Fruit fly (Drosophila melanogaster) whole organism, adult: ENCODE results near the gene CG31675.

Experiments used
- CG11617 ChIP-seq: fragments of 200-800 bp; sonication (Bioruptor generic); optimal IDR thresholded peaks from 2 replicates; lab custom pipeline; 2017; ENCODE audit warnings: mild to moderate bottlenecking, missing biosample characterization, missing genetic modification reagents, missing genetic modification characterization
- CG12768 ChIP-seq: fragments of 200-800 bp; sonication (Bioruptor generic); optimal IDR thresholded peaks from 2 replicates; lab custom pipeline; 2017; ENCODE audit warnings: missing biosample characterization, missing genetic modification characterization, mild to moderate bottlenecking, moderate library complexity, missing genetic modification reagents
- CG14711 ChIP-seq: fragments of 200-800 bp; sonication (Bioruptor generic); optimal IDR thresholded peaks from 2 replicates; lab custom pipeline; 2018; ENCODE audit warnings: missing biosample characterization, mild to moderate bottlenecking, missing genetic modification characterization, moderate library complexity
- CG1620 ChIP-seq: fragments of 200-800 bp; sonication (Bioruptor generic); optimal IDR thresholded peaks from 2 replicates; lab custom pipeline; 2016; ENCODE audit warnings: missing biosample characterization, missing genetic modification characterization
- CG33017 ChIP-seq: fragments of 200-800 bp; sonication (Bioruptor generic); optimal IDR thresholded peaks from 2 replicates; lab custom pipeline; 2018; ENCODE audit warnings: missing biosample characterization, mild to moderate bottlenecking, missing genetic modification characterization, moderate library complexity
- CG5204 ChIP-seq: fragments of 200-800 bp; sonication (Bioruptor generic); optimal IDR thresholded peaks from 2 replicates; lab custom pipeline; 2016; ENCODE audit warnings: missing biosample characterization, missing genetic modification characterization
- CG7045 ChIP-seq: fragments of 200-800 bp; sonication (Bioruptor generic); optimal IDR thresholded peaks from 2 replicates; lab custom pipeline; 2017; ENCODE audit warnings: missing biosample characterization, mild to moderate bottlenecking, missing genetic modification characterization
- CG7101 ChIP-seq: fragments of 200-800 bp; sonication (Bioruptor generic); optimal IDR thresholded peaks from 2 replicates; lab custom pipeline; 2018; ENCODE audit warnings: missing biosample characterization, mild to moderate bottlenecking, missing genetic modification characterization, moderate library complexity
- Clk ChIP-seq: fragments of 200-800 bp; sonication (Bioruptor generic); optimal IDR thresholded peaks from 2 replicates; lab custom pipeline; 2017; ENCODE audit warnings: missing biosample characterization, missing genetic modification characterization
- Crg-1 ChIP-seq: fragments of 200-800 bp; sonication (Bioruptor generic); optimal IDR thresholded peaks from 2 replicates; lab custom pipeline; 2016; ENCODE audit warnings: missing biosample characterization, missing genetic modification characterization
- Hr96 ChIP-seq: fragments of 200-800 bp; sonication (Bioruptor generic); optimal IDR thresholded peaks from 2 replicates; lab custom pipeline; 2016; ENCODE audit warnings: missing biosample characterization, missing genetic modification characterization
- Mnt ChIP-seq: fragments of 200-800 bp; sonication (Bioruptor generic); optimal IDR thresholded peaks from 2 replicates; lab custom pipeline; 2016; ENCODE audit warnings: missing biosample characterization, mild to moderate bottlenecking, missing genetic modification characterization
- bab1 ChIP-seq: fragments of 200-800 bp; sonication (Bioruptor generic); optimal IDR thresholded peaks from 3 replicates; lab custom pipeline; 2019; ENCODE audit warnings: missing biosample characterization, mild to moderate bottlenecking, missing genetic modification characterization, moderate library complexity
- cic ChIP-seq: fragments of 200-800 bp; sonication (Bioruptor generic); optimal IDR thresholded peaks from 2 replicates; lab custom pipeline; 2017; ENCODE audit warnings: missing biosample characterization, mild to moderate bottlenecking, missing genetic modification characterization, moderate library complexity
- cnc ChIP-seq, 2 experiments: fragments of >200 bp; optimal IDR thresholded peaks; 2 replicates each; lab custom pipeline; 2017
- kay ChIP-seq: fragments of 200-800 bp; sonication (Bioruptor generic); peaks from one replicate; lab custom pipeline; 2016; ENCODE audit warnings: missing biosample characterization, missing genetic modification characterization, borderline replicate concordance
- ovo ChIP-seq: fragments of 200-800 bp; sonication (Bioruptor generic); optimal IDR thresholded peaks from 2 replicates; lab custom pipeline; 2016; ENCODE audit warnings: missing biosample characterization, missing genetic modification characterization
- pad ChIP-seq: fragments of 200-800 bp; sonication (Bioruptor generic); optimal IDR thresholded peaks from 3 replicates; lab custom pipeline; 2017; ENCODE audit warnings: missing biosample characterization, missing genetic modification characterization, mild to moderate bottlenecking, moderate library complexity, missing genetic modification reagents
- tj ChIP-seq: fragments of 200-800 bp; sonication (Bioruptor generic); optimal IDR thresholded peaks from 3 replicates; lab custom pipeline; 2017; ENCODE audit warnings: missing biosample characterization, mild to moderate bottlenecking, missing genetic modification characterization, moderate library complexity
- toe ChIP-seq: fragments of 200-800 bp; sonication (Bioruptor generic); optimal IDR thresholded peaks from 2 replicates; lab custom pipeline; 2016; ENCODE audit warnings: missing biosample characterization, missing genetic modification characterization

The CG31675 gene

DNA sequence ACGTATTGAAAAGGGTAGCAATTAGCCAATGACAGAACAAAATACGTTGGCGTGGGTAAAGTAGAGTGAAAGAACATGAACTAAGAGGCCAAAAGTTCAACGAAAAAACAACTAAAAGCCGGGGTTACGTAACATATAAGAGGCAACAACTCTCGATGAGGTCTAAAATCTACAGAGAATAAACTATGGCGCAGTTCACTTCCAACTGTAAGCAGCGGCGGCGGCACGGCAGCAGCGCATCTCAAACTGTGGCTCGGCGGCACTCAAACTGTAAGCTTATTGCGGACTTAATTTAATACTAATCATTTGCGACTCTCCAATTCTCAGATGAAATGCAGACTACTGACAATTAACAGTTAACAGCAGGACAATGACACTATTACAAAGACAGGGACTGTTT is 7.0 kb downstream of the CG31675 start:
- no peak for TF ChIP-seq cic (GFP tag; lab: Kevin White, UChicago)
- TF ChIP-seq CG12768 (GFP tag; lab: Kevin White, UChicago) = no peak
- TF ChIP-seq ovo = no peak
- TF ChIP-seq CG7101 (tag; lab: Kevin White, UChicago) = no peak
- TF ChIP-seq CG7045 (GFP tag; lab: Kevin White, UChicago) = no peak

DNA sequence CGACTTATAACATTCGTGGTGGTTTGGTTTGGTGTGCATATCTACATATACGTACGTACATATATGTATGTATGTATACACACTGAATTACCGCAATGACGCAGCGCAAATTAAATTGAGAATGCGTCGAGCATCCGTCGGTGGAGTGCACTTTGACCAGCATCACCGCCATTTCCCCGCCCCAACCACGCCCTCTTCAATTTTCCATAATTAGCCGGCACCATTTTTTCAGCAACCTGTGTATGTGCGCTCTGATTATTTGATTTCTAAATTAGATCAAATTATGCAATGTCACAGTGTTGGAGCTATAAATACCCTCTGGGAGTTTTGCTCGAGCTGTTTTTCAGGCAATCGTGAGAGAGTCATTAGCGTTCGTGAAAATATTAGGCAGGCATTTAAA is 10.5 kb downstream of the CG31675 start:
- TF ChIP-seq cnc (optimal IDR thresholded peaks at IDR 0.05; lab: Kevin White, UChicago) = peak in 1 of 2 experiments; percentile 84
- no peak for TF ChIP-seq bab1

DNA sequence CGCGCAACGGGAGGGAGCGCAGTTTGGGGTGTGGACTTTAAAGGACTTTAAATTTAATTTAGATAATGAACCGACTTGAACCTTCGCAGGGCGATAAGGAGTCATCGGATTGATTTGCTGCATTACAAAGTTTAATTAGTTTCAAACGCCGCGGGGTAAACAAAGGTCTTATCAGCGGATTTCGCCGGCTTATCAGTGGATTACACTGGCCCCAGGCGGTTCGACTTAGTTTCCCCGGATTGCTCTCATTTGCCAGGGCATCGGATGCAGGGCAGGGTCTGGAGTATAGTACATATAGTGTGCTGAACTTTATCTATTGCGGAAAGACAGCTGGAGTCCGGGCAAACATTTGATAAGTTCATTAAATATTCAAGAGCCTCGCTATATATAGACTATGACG is 10.9 kb downstream of the CG31675 start:
- TF ChIP-seq CG14711 (no peak), kay (GFP tag; lab: Kevin White, UChicago) (peak; percentile 51)

DNA sequence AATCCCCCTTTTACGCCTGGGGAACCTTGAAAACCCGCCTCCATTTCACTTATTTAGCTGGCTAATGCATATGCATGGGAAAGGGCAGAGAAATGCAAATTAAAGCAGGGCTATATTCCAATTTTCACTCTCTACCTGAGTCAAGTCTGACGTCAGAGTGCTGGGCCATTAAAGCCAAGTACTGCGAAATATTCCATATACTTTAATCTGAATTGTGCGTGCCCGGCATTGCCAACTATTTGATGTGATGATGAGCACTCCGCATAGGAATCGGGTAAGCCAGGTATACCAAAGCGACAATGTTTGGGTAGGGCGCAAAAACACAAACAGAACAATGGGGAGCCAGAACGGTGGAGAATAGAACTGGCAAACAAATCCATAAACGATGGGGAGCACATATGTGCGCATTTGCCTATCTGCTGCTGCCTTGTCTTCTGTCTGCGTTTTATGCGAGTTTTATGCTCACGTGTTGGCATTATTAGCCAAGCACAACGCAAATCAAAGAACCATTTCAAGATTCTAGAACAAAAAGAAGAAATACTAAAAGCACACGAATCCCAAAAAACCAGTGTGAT is 12.1 kb downstream of the CG31675 start:
- no peak for TF ChIP-seq pad (GFP tag; lab: Kevin White, UChicago)
- peak; percentile 69 for TF ChIP-seq kay (GFP tag; lab: Kevin White, UChicago)
- no peak for TF ChIP-seq cnc (optimal IDR thresholded peaks at IDR 0.05; lab: Kevin White, UChicago)

DNA sequence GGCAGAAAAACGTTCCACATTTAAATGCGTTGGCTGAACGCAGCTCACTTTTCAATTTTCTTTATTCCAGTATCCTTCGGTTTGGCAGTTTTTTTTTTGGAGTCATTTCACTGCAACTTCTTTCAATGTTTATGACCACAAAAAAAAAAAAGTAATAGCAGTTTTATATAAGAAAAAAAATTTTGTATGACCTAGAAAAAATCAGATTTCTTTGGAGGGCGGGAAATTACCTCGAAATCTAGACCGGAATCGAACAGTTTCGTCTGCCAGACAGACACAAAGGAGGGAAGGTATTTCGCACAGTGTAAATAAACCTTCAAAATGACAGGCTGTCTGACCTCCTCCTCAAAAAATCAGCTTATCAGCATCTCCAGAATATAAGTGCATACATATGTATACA is 12.9 kb downstream of the CG31675 start:
- no peak for TF ChIP-seq Hr96 (GFP tag; lab: Kevin White, UChicago)
- TF ChIP-seq ovo = no peak
- TF ChIP-seq CG14711 = no peak
- TF ChIP-seq kay (GFP tag; lab: Kevin White, UChicago) = peak; percentile 24

DNA sequence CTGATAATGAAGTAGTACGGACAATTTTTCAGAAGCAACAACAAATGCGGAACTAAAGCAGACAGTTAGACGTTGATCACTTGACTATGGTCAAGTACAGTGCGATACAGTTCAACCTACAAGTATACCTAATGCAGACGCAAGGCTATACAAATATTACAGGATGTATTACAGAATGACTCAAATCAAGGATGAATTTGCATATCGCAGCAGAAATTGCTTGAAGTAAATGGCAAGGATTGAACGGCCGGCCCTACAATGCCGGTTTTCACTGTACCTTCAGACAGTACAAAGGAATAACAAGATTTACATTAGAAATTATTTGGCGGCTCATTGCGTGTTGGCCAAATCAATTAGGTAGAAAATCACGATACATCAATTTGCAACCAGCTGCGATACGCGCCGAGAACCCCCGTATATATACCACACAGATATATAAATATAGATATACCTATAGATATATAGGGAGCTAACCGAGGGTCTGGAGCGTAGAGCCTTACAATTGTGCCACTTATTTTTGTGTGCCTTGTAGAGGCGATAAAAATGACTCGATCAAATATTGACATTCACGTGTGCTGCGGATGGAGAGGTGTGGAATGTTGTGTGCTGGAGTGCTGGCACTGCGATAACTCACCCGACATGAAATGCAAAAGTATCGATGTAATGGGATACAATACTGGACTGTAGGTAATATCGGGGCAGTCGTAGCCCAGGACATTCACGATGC is 14.0 kb downstream of the CG31675 start:
- TF ChIP-seq CG14711 (peak; percentile 75), Mnt (GFP tag; lab: Kevin White, UChicago) (peak; percentile 4), CG11617 (peak; percentile 37), pad (GFP tag; lab: Kevin White, UChicago) (peak; percentile 51), ovo (peak; percentile 19), cic (GFP tag; lab: Kevin White, UChicago) (peak; percentile 34), CG33017 (tag; lab: Kevin White, UChicago) (peak; percentile 74), CG12768 (GFP tag; lab: Kevin White, UChicago) (peak; percentile 82), Clk (GFP tag; lab: Kevin White, UChicago) (peak; percentile 21), Hr96 (GFP tag; lab: Kevin White, UChicago) (peak; percentile 33), CG5204 (GFP tag; lab: Kevin White, UChicago) (no peak), CG7045 (GFP tag; lab: Kevin White, UChicago) (peak; percentile 80), kay (GFP tag; lab: Kevin White, UChicago) (no peak), Crg-1 (GFP tag; lab: Kevin White, UChicago) (no peak), tj (peak; percentile 18), CG7101 (tag; lab: Kevin White, UChicago) (peak; percentile 75), bab1 (no peak), cnc (optimal IDR thresholded peaks at IDR 0.05; lab: Kevin White, UChicago) (no peak), toe (GFP tag; lab: Kevin White, UChicago) (no peak)

DNA sequence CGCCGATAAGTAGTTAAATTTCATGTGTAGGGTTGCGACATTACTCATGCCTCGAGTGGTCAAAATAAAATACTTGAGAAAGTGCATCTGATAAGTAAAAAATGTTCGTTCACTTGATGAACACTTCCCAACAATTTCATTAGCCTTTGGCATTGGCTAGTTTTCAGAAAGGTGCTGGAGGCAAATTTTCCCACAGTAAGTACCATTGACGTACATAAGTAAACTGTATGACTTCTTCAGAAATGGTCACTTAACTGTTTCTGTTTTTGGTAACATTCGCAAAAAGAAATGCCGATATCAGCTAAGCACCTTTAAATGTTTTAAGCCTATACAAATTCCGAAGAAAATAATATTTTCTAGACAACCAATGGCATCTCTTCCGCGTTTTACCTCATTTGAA is 15.5 kb downstream of the CG31675 start:
- TF ChIP-seq kay (GFP tag; lab: Kevin White, UChicago) = peak; percentile 91
- no peak for TF ChIP-seq bab1
- no peak for TF ChIP-seq CG33017 (tag; lab: Kevin White, UChicago)
- no peak for TF ChIP-seq cic (GFP tag; lab: Kevin White, UChicago)

DNA sequence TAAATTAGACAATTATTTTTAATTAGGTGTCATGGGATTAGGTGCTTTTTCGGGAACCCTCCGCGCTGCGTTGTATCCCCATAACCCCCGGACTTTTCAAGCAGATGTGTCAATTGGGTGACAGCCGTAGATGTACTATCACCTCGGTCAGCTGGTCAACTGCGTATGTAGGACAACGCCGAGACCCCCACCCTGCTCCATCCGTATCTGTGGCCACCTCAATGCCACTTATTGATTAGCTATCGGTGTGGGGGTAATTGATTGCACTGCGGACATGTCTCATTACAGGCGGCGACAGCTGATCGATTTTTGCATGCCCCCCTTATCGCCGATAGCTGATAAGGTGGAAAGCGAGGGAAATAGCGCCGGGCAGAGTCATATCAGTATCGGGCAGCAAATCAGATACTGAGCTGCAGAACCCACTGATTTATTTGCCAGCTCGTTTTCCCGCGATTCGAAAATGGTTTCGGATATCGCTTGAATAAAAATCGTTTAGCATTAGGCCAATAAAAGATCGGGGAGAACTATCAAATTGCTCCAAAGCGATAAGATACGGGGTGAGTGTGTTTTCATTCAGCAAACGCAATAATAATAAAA is 16.2 kb downstream of the CG31675 start:
- no peak for TF ChIP-seq CG7045 (GFP tag; lab: Kevin White, UChicago)
- TF ChIP-seq bab1 = no peak
- no peak for TF ChIP-seq tj
- TF ChIP-seq pad (GFP tag; lab: Kevin White, UChicago) = peak; percentile 21
- peak; percentile 31 for TF ChIP-seq CG12768 (GFP tag; lab: Kevin White, UChicago)
- peak; percentile 45 for TF ChIP-seq ovo
- no peak for TF ChIP-seq Clk (GFP tag; lab: Kevin White, UChicago)
- no peak for TF ChIP-seq CG1620 (GFP tag; lab: Kevin White, UChicago)
- TF ChIP-seq Crg-1 (GFP tag; lab: Kevin White, UChicago) = no peak
- no peak for TF ChIP-seq cnc (optimal IDR thresholded peaks at IDR 0.05; lab: Kevin White, UChicago)
- no peak for TF ChIP-seq toe (GFP tag; lab: Kevin White, UChicago)
- no peak for TF ChIP-seq CG11617
- no peak for TF ChIP-seq CG5204 (GFP tag; lab: Kevin White, UChicago)
- no peak for TF ChIP-seq CG14711
- peak; percentile 14 for TF ChIP-seq CG33017 (tag; lab: Kevin White, UChicago)
- peak; percentile 72 for TF ChIP-seq cic (GFP tag; lab: Kevin White, UChicago)
- TF ChIP-seq CG7101 (tag; lab: Kevin White, UChicago) = no peak
- TF ChIP-seq Hr96 (GFP tag; lab: Kevin White, UChicago) = no peak
- TF ChIP-seq kay (GFP tag; lab: Kevin White, UChicago) = no peak
- peak; percentile 2 for TF ChIP-seq Mnt (GFP tag; lab: Kevin White, UChicago)
